Worm (Caenorhabditis elegans): ENCODE results near the gene B0524.3.

- TF ChIP-seq hmg-1.2 (GFP tag; IDR thresholded peaks at IDR 0.05) (peak; percentile 86), F57C9.4 (tag; optimal IDR thresholded peaks at IDR 0.05) (no peak), ama-1 (optimal IDR thresholded peaks at IDR 0.05) (no peak), ama-1 (GFP tag; optimal IDR thresholded peaks at IDR 0.05) (no peak), lin-35 (GFP tag; optimal IDR thresholded peaks at IDR 0.05) (no peak), mes-4 (tag; optimal IDR thresholded peaks at IDR 0.05) (no peak), tbx-9 (tag; optimal IDR thresholded peaks at IDR 0.05; ENCODE audit: borderline replicate concordance) (no peak), B0019.2 (GFP tag; conservative IDR thresholded peaks at IDR 0.05) (no peak), mel-28 (tag; optimal IDR thresholded peaks at IDR 0.05; ENCODE audit: borderline replicate concordance) (no peak)
Observed at ce11 chrIII:1853944-1854343, 33.5 kb upstream of the B0524.3 start.
